Worm (Caenorhabditis elegans): Measurements from ENCODE around the gene R02D5.10.

DNA sequence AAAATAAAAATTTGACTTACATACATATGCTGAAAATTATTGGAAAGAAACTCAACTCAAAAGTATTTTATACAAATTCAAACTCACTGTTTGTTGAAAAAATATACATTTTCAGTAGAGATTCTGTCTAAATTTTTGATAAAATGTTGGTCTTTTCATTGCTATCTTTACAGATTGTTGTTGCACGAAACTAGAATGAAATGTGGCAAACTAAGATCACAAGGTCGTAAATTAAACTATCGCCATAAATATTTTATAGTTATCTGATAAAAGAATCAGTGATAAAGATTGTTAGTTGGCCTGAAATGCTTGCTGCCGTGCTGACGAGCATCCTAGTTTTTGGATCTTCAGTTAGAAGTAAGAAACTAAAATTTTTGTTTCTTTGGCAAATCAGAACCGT lies 3.1 kb upstream of the R02D5.10 start, which contains the start of gene clec-55:
- no peak for TF ChIP-seq zip-5 (tag; optimal IDR thresholded peaks at IDR 0.05)
- TF ChIP-seq fkh-10 (GFP tag; optimal IDR thresholded peaks at IDR 0.05), result no peak

Measured in whole organism, late embryonic.